Comparison of ENCODE assay signal across 3 fruit fly cellular contexts in genomic region chr3R:6097042-6097441, dm6.
A peak's percentile ranks its signal among the peaks of the same experiment; 100 is the strongest.
TF ChIP-seq lines count a peak whose summit lies in the region.

No protein-coding gene starts in this region.

- TF ChIP-seq CTCF in whole organism, embryonic (GFP tag; optimal IDR thresholded peaks at IDR 0.05; lab: Kevin White, UChicago) = no peak

TF ChIP-seq in whole organism, embryonic, 481 proteins besides CTCF, POLR2A, EP300 and RAD21:
- TF ChIP-seq chinmo (GFP tag; IDR thresholded peaks at IDR 0.05; lab: Robert Waterston, UW; ENCODE audit: partially characterized antibody) = 0 out of 4 replicates have a peak, but pooled peaks have one; percentile 48
- peak; percentile 55 for TF ChIP-seq sd (tag; optimal IDR thresholded peaks at IDR 0.05; lab: Kevin White, UChicago)
- peak; percentile 16 for TF ChIP-seq CG12769 (tag; optimal IDR thresholded peaks at IDR 0.05; lab: Kevin White, UChicago)
- no peak for TF ChIP-seq CG1832 (GFP tag; optimal IDR thresholded peaks at IDR 0.05; lab: Kevin White, UChicago)
- peak; percentile 95 for TF ChIP-seq Blimp-1 (GFP tag; optimal IDR thresholded peaks at IDR 0.05; lab: Kevin White, UChicago)

TF ChIP-seq in whole organism, prepupa, 60 proteins besides CTCF, POLR2A, EP300 and RAD21:
- no peak for TF ChIP-seq CG6163 (GFP tag; IDR thresholded peaks at IDR 0.05; lab: Robert Waterston, UW)
- no peak for TF ChIP-seq CG9139 (GFP tag; optimal IDR thresholded peaks at IDR 0.05; lab: Kevin White, UChicago)
- 0 out of 2 replicates have a peak, but pooled peaks have one; percentile 9 for TF ChIP-seq CG15336 (GFP tag; IDR thresholded peaks at IDR 0.05; lab: Robert Waterston, UW)

TF ChIP-seq in whole organism, pupa, 21 proteins besides CTCF, POLR2A, EP300 and RAD21:
- no peak for TF ChIP-seq rn (GFP tag; IDR thresholded peaks at IDR 0.05; lab: Robert Waterston, UW)
- TF ChIP-seq EcR (GFP tag; optimal IDR thresholded peaks at IDR 0.05; lab: Kevin White, UChicago) = peak; percentile 45

Comparison
In these comparisons a context has a peak if more than half of its experiments do, and no peak if none do; other contexts are left out.
1. Of the 7 proteins assayed by ChIP-seq in both whole organism, embryonic and whole organism, prepupa: peak only in whole organism, embryonic: Blimp-1; only in whole organism, prepupa: none; in both: none; in neither: 6.